Worm (Caenorhabditis elegans) whole organism, late embryonic: Measurements from ENCODE around the gene ugt-48.

ENCODE experiments used
- K09A11.1 ChIP-seq: sonication (generic microtip); optimal IDR thresholded peaks from 2 replicates; lab custom pipeline; 2017; ENCODE audit warnings: antibody characterized with exemption, mild to moderate bottlenecking, missing genetic modification characterization, missing compliant biosample characterization; ENCODE audit not compliant: insufficient read depth
- dmd-4 ChIP-seq: sonication (generic microtip); optimal IDR thresholded peaks from 2 replicates; lab custom pipeline; 2016; ENCODE audit warnings: borderline replicate concordance, missing genetic modification characterization, missing compliant biosample characterization
- madf-2 ChIP-seq: sonication (generic microtip); optimal IDR thresholded peaks from 2 replicates; lab custom pipeline; 2017; ENCODE audit warnings: missing genetic modification characterization, missing compliant biosample characterization
- pat-9 ChIP-seq: fragments of 200-800 bp; sonication (Bioruptor generic); optimal IDR thresholded peaks from 2 replicates; lab custom pipeline; 2018; ENCODE audit warnings: mild to moderate bottlenecking, missing genetic modification characterization, moderate library complexity, missing compliant biosample characterization
- pax-1 ChIP-seq: fragments of 150-350 bp; optimal IDR thresholded peaks from 2 replicates; lab custom pipeline; 2014; ENCODE audit warnings: missing biosample characterization, missing genetic modification characterization
- tbx-2 ChIP-seq: sonication (generic microtip); optimal IDR thresholded peaks from 2 replicates; lab custom pipeline; 2016; ENCODE audit warnings: missing genetic modification characterization, missing compliant biosample characterization
- ztf-16 ChIP-seq: sonication (generic microtip); optimal IDR thresholded peaks from 2 replicates; lab custom pipeline; 2017; ENCODE audit warnings: missing genetic modification characterization, missing compliant biosample characterization

DNA sequence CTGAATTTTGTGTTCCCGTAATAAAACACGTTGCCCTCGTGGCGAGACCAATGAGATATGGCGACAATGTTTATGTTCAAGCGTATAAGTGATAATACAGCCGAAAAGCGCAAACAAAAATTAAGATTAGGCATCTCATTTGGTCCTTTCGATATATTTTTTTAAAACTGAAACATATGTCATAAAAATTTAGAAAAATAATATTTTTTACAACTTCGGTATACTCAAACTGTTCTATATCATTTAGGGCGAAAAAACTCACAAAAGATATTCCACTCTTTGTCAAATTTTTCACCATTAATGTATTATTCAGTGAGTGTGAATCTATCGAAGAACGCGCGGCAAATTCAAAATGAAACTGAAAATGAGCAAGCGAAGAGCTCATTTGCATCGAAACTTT, 9.4 kb downstream of the ugt-48 start, which contains the start of gene cft-1:
- TF ChIP-seq pat-9 (tag; lab: Kevin White, UChicago), result no peak
- no peak for TF ChIP-seq dmd-4 (tag; lab: Kevin White, UChicago)
- TF ChIP-seq K09A11.1 (tag; lab: Kevin White, UChicago), result no peak
- TF ChIP-seq tbx-2 (tag; lab: Kevin White, UChicago), result no peak
- TF ChIP-seq madf-2 (tag; lab: Kevin White, UChicago), result no peak
- TF ChIP-seq ztf-16 (tag; lab: Kevin White, UChicago), result no peak
- TF ChIP-seq pax-1 (tag; lab: Kevin White, UChicago), result no peak
